Fruit fly (Drosophila melanogaster): ENCODE data around the gene CG15580.

The CG15580 gene

DNA sequence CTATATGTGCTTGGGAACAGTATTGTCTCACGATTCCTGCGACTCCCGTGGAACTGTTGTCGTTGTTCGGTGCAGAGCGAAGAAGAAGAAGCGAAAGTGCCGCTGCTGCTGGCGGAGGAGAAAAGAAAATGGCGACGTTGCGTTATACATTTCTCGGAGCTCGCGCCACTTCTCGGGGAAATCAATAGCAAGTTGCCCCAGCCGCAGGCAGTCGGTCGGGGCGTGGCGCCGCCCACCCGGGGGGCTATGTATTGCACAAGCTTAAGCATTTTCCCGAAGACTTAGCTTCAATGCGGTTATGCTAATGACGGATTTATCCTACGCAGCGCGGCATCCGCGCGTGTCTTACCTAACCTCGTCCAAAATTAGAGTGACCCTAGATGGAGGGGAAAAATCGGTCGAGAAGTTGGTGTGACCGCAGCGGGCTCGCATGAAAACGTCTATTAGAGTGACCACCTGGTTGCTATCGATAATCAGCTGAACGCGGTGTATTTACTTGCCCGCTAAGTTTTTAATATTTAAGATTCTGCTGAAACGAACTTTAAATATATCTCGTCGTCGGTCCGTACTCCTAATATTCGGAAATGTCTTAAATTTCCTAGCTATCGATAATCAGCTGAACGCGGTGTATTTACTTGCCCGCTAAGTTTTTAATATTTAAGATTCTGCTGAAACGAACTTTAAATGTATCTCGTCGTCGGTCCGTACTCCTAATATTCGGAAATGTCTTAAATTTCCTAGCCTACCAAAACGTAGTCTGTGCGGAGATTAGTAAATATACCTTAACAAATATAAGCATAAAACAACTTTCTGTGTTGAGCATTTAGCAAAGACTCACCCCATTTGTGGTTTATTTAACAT, 48.9 kb downstream of the CG15580 start, which contains the start of gene Rm62 (continued):
- TF ChIP-seq crp (GFP tag; optimal IDR thresholded peaks at IDR 0.05): peak in 1 of 2 experiments; percentile 63
- TF ChIP-seq Meics (GFP tag; optimal IDR thresholded peaks at IDR 0.05): no peak
- TF ChIP-seq CG12104 (GFP tag; optimal IDR thresholded peaks at IDR 0.05): no peak
- TF ChIP-seq CG34224 (GFP tag; IDR thresholded peaks at IDR 0.05; ENCODE audit: partially characterized antibody): peak; percentile 43; the same call in 2 of the 3 replicates
- TF ChIP-seq CG13775 (GFP tag; optimal IDR thresholded peaks at IDR 0.05): no peak
- TF ChIP-seq E2f1 (GFP tag; IDR thresholded peaks at IDR 0.05): no peak
- no peak for TF ChIP-seq zen (tag; optimal IDR thresholded peaks at IDR 0.05)
- TF ChIP-seq Nf-YB (GFP tag; optimal IDR thresholded peaks at IDR 0.05): no peak
- no peak for TF ChIP-seq CG33213 (GFP tag; optimal IDR thresholded peaks at IDR 0.05)
- TF ChIP-seq CG2116 (GFP tag; optimal IDR thresholded peaks at IDR 0.05): peak; percentile 66
- TF ChIP-seq dmrt11E (tag; optimal IDR thresholded peaks at IDR 0.05): no peak
- TF ChIP-seq CG10565 (GFP tag; optimal IDR thresholded peaks at IDR 0.05): no peak
- peak; percentile 30 for TF ChIP-seq CG9727 (GFP tag; optimal IDR thresholded peaks at IDR 0.05)
- no peak for TF ChIP-seq ssp (GFP tag; IDR thresholded peaks at IDR 0.05)
- no peak for TF ChIP-seq B-H1 (GFP tag; IDR thresholded peaks at IDR 0.05)
- peak; percentile 18 for TF ChIP-seq CG7839 (tag; optimal IDR thresholded peaks at IDR 0.05)
- peak; percentile 13 for TF ChIP-seq NfI (GFP tag; optimal IDR thresholded peaks at IDR 0.05)
- no peak for TF ChIP-seq cg (GFP tag; optimal IDR thresholded peaks at IDR 0.05)
- no peak for TF ChIP-seq CG1832 (GFP tag; optimal IDR thresholded peaks at IDR 0.05)
- TF ChIP-seq hb (GFP tag; IDR thresholded peaks at IDR 0.05; ENCODE audit: partially characterized antibody): no peak
- TF ChIP-seq CG4707 (GFP tag; optimal IDR thresholded peaks at IDR 0.05): peak; percentile 10
- no peak for TF ChIP-seq CG8944 (GFP tag; optimal IDR thresholded peaks at IDR 0.05)
- no peak for TF ChIP-seq CG12155 (GFP tag; optimal IDR thresholded peaks at IDR 0.05)
- TF ChIP-seq cwo (GFP tag; optimal IDR thresholded peaks at IDR 0.05): no peak
- TF ChIP-seq CG17912 (GFP tag; optimal IDR thresholded peaks at IDR 0.05): peak; percentile 31
- TF ChIP-seq ham (GFP tag; IDR thresholded peaks at IDR 0.05): no peak
- no peak for TF ChIP-seq z (GFP tag; IDR thresholded peaks at IDR 0.05)
- TF ChIP-seq Hr39 (optimal IDR thresholded peaks at IDR 0.05): no peak
- TF ChIP-seq HmgZ (tag; optimal IDR thresholded peaks at IDR 0.05): peak; percentile 0
- peak; percentile 52; the same call in 2 of the 3 replicates for TF ChIP-seq row (GFP tag; IDR thresholded peaks at IDR 0.05)
- TF ChIP-seq Sox102F (GFP tag; optimal IDR thresholded peaks at IDR 0.05): no peak
- 0 out of 2 replicates have a peak, but pooled peaks have one; percentile 19 for TF ChIP-seq CG32532 (GFP tag; IDR thresholded peaks at IDR 0.05)
- TF ChIP-seq h (optimal IDR thresholded peaks at IDR 0.05): no peak
- TF ChIP-seq MESR4 (GFP tag; optimal IDR thresholded peaks at IDR 0.05): peak; percentile 97
- TF ChIP-seq CG3838 (GFP tag; optimal IDR thresholded peaks at IDR 0.05): no peak
- no peak for TF ChIP-seq Sry-β (GFP tag; optimal IDR thresholded peaks at IDR 0.05)
- peak; percentile 32 for TF ChIP-seq mirr (GFP tag; optimal IDR thresholded peaks at IDR 0.05)
- no peak for TF ChIP-seq ro (GFP tag; IDR thresholded peaks at IDR 0.05)
- TF ChIP-seq bbx (GFP tag; IDR thresholded peaks at IDR 0.05; ENCODE audit: partially characterized antibody): peak; percentile 66; the same call in 1 of the 2 replicates
- peak; percentile 13 for TF ChIP-seq CG4617 (GFP tag; optimal IDR thresholded peaks at IDR 0.05; ENCODE audit: borderline replicate concordance)
- TF ChIP-seq Doc2 (GFP tag; IDR thresholded peaks at IDR 0.05): no peak
- TF ChIP-seq Dip2 (GFP tag; IDR thresholded peaks at IDR 0.05): no peak
- TF ChIP-seq CG4854 (GFP tag; optimal IDR thresholded peaks at IDR 0.05): no peak
- no peak for TF ChIP-seq az2 (GFP tag; optimal IDR thresholded peaks at IDR 0.05)
- 0 out of 2 replicates have a peak, but pooled peaks have one; percentile 39 for TF ChIP-seq slbo (GFP tag; IDR thresholded peaks at IDR 0.05)
- TF ChIP-seq CG11696 (GFP tag; IDR thresholded peaks at IDR 0.05): no peak
- no peak for TF ChIP-seq psq (GFP tag; optimal IDR thresholded peaks at IDR 0.05)
- TF ChIP-seq Atf6 (GFP tag; IDR thresholded peaks at IDR 0.05): peak; percentile 34; the same call in 1 of the 2 replicates
- peak in 1 of 2 experiments; percentile 17 for TF ChIP-seq Hr51 (GFP tag; optimal IDR thresholded peaks at IDR 0.05)

All from whole organism, embryonic.